Fruit fly (Drosophila melanogaster): Measurements from ENCODE around the gene CG42655.

Gene CG42655

dm6 chr3L:19922833-19923745 is 30.4 kb downstream of the CG42655 start, which contains the start of gene Pfdn6:
Gene Pfdn6, plus strand, starts transcription at chr3L:19923671.
- TF ChIP-seq dl (GFP tag; optimal IDR thresholded peaks at IDR 0.05; ENCODE audit: insufficient read depth in 1 of 2, partially characterized antibody in 2 of 2) (peak; percentile 86 to 96), OdsH (GFP tag; optimal IDR thresholded peaks at IDR 0.05) (peak; percentile 19), CrebA (GFP tag; optimal IDR thresholded peaks at IDR 0.05; ENCODE audit: borderline replicate concordance) (no peak), ey (GFP tag; optimal IDR thresholded peaks at IDR 0.05) (peak; percentile 52), dsf (GFP tag; optimal IDR thresholded peaks at IDR 0.05; ENCODE audit: borderline replicate concordance) (peak; percentile 54), GATAd (GFP tag; optimal IDR thresholded peaks at IDR 0.05) (no peak), Hr83 (GFP tag; optimal IDR thresholded peaks at IDR 0.05; ENCODE audit: poor library complexity, severe bottlenecking) (no peak), Myc (optimal IDR thresholded peaks at IDR 0.05) (peak; percentile 62), foxo (GFP tag; optimal IDR thresholded peaks at IDR 0.05) (peak in 1 of 2 experiments; percentile 73), Hnf4 (GFP tag; optimal IDR thresholded peaks at IDR 0.05) (no peak), lola (GFP tag; optimal IDR thresholded peaks at IDR 0.05) (no peak), HLH106 (tag; optimal IDR thresholded peaks at IDR 0.05) (peak; percentile 70), h (GFP tag; optimal IDR thresholded peaks at IDR 0.05) (peak; percentile 75), Sp1 (GFP tag; optimal IDR thresholded peaks at IDR 0.05) (peak; percentile 59), sv (GFP tag; optimal IDR thresholded peaks at IDR 0.05) (peak; percentile 73), CG32264 (GFP tag; optimal IDR thresholded peaks at IDR 0.05) (peak; percentile 25), Vsx2 (GFP tag; optimal IDR thresholded peaks at IDR 0.05; ENCODE audit: partially characterized antibody) (peak; percentile 100), Rel (GFP tag; optimal IDR thresholded peaks at IDR 0.05) (no peak), Rel (tag; optimal IDR thresholded peaks at IDR 0.05) (peak; percentile 29), woc (GFP tag; optimal IDR thresholded peaks at IDR 0.05) (no peak), Abd-B (GFP tag; optimal IDR thresholded peaks at IDR 0.05) (no peak), Mio (GFP tag; optimal IDR thresholded peaks at IDR 0.05) (no peak), Dif (GFP tag; optimal IDR thresholded peaks at IDR 0.05; ENCODE audit: partially characterized antibody) (peak; percentile 99), jim (GFP tag; optimal IDR thresholded peaks at IDR 0.05) (no peak), N (GFP tag; optimal IDR thresholded peaks at IDR 0.05) (no peak), rgr (GFP tag; optimal IDR thresholded peaks at IDR 0.05) (peak; percentile 76), fru (GFP tag; optimal IDR thresholded peaks at IDR 0.05) (no peak), CG9705 (GFP tag; optimal IDR thresholded peaks at IDR 0.05) (peak; percentile 65), Jra (GFP tag; optimal IDR thresholded peaks at IDR 0.05) (peak; percentile 47), psq (GFP tag; optimal IDR thresholded peaks at IDR 0.05) (peak; percentile 58), dmrt93B (GFP tag; optimal IDR thresholded peaks at IDR 0.05) (no peak), tai (GFP tag; optimal IDR thresholded peaks at IDR 0.05) (no peak)

- no peak for TF ChIP-seq CG9705 (GFP tag; optimal IDR thresholded peaks at IDR 0.05)
- no peak for TF ChIP-seq Myc (optimal IDR thresholded peaks at IDR 0.05)
- no peak for TF ChIP-seq sage (GFP tag; optimal IDR thresholded peaks at IDR 0.05)
Observed at dm6 chr3L:19919981-19920380, 33.5 kb downstream of the CG42655 start.

- TF ChIP-seq Hr83 (GFP tag; optimal IDR thresholded peaks at IDR 0.05; ENCODE audit: poor library complexity, severe bottlenecking): peak; percentile 23
- no peak for TF ChIP-seq pan (optimal IDR thresholded peaks at IDR 0.05)
- TF ChIP-seq jim (GFP tag; optimal IDR thresholded peaks at IDR 0.05): no peak
- TF ChIP-seq sv (GFP tag; optimal IDR thresholded peaks at IDR 0.05): no peak
- no peak for TF ChIP-seq HLH106 (tag; optimal IDR thresholded peaks at IDR 0.05)
- TF ChIP-seq OdsH (GFP tag; optimal IDR thresholded peaks at IDR 0.05): no peak
- no peak for TF ChIP-seq Rel (GFP tag; optimal IDR thresholded peaks at IDR 0.05)
- peak; percentile 29 for TF ChIP-seq Rel (tag; optimal IDR thresholded peaks at IDR 0.05)
- no peak for TF ChIP-seq dsf (GFP tag; optimal IDR thresholded peaks at IDR 0.05; ENCODE audit: borderline replicate concordance)
- no peak for TF ChIP-seq woc (GFP tag; optimal IDR thresholded peaks at IDR 0.05)
Observed at dm6 chr3L:19914833-19915232, 38.7 kb downstream of the CG42655 start, which contains the start of gene Rpn1. Gene Rpn1, plus strand, starts transcription at chr3L:19915051.
